Worm (Caenorhabditis elegans) whole organism, L1 larva: ENCODE measurements around the gene C25F9.4.

Experiments used
- C04F5.9 ChIP-seq: sonication (generic microtip); optimal IDR thresholded peaks from 2 replicates; lab custom pipeline; 2016; ENCODE audit warnings: missing genetic modification characterization, missing compliant biosample characterization
- C16A3.4 ChIP-seq: fragments of 150-350 bp; optimal IDR thresholded peaks from 2 replicates; lab custom pipeline; 2014; ENCODE audit warnings: missing biosample characterization, missing genetic modification characterization
- C34B4.2 ChIP-seq: sonication (generic microtip); optimal IDR thresholded peaks from 2 replicates; lab custom pipeline; 2017; ENCODE audit warnings: mild to moderate bottlenecking, missing genetic modification characterization, missing compliant biosample characterization
- F16B12.6 ChIP-seq: fragments of 150-350 bp; optimal IDR thresholded peaks from 2 replicates; lab custom pipeline; 2014; ENCODE audit warnings: missing biosample characterization, missing genetic modification characterization
- Y116A8C.19 ChIP-seq: sonication (generic microtip); optimal IDR thresholded peaks from 2 replicates; lab custom pipeline; 2016; ENCODE audit warnings: missing compliant biosample characterization, missing genetic modification characterization, borderline replicate concordance
- aha-1 ChIP-seq: fragments of 150-350 bp; optimal IDR thresholded peaks from 2 replicates; lab custom pipeline; 2014; ENCODE audit warnings: missing biosample characterization, missing genetic modification characterization
- blmp-1 ChIP-seq: fragments of 150-350 bp; optimal IDR thresholded peaks from 2 replicates; lab custom pipeline; 2014; ENCODE audit warnings: missing biosample characterization, missing genetic modification characterization
- ceh-8 ChIP-seq: fragments of 200-800 bp; sonication (Bioruptor generic); optimal IDR thresholded peaks from 2 replicates; lab custom pipeline; 2018; ENCODE audit warnings: mild to moderate bottlenecking, missing genetic modification characterization, moderate library complexity, missing compliant biosample characterization
- ceh-88 ChIP-seq: fragments of 200-800 bp; sonication (Bioruptor generic); IDR thresholded peaks from 2 replicates; pipeline ENCODE4 v1.3.6; 2022; ENCODE audit warnings: missing genetic modification characterization, missing compliant biosample characterization
- egl-27 ChIP-seq, 2 experiments: fragments of 150-350 bp in 1 of 2; sonication (generic microtip); optimal IDR thresholded peaks; 3 replicates each; lab custom pipeline; 2017 to 2018; ENCODE audit warnings: missing biosample characterization in 2 of 2, missing genetic modification characterization in 2 of 2, missing genetic modification reagents in 2 of 2
- elt-2 ChIP-seq: sonication (generic microtip); optimal IDR thresholded peaks from 2 replicates; lab custom pipeline; 2016; ENCODE audit warnings: missing genetic modification characterization, mild to moderate bottlenecking, inconsistent platforms, missing compliant biosample characterization, missing genetic modification reagents
- fkh-8 ChIP-seq: sonication (generic microtip); optimal IDR thresholded peaks from 2 replicates; lab custom pipeline; 2016; ENCODE audit warnings: mild to moderate bottlenecking, missing genetic modification characterization, missing compliant biosample characterization
- grh-1 ChIP-seq: fragments of 200-800 bp; sonication (Bioruptor generic); IDR thresholded peaks from 2 replicates; pipeline ENCODE4 v1.3.6; 2022; ENCODE audit warnings: missing genetic modification reagents, missing genetic modification characterization, missing compliant biosample characterization
- hlh-17 ChIP-seq: fragments of 200-800 bp; sonication (Bioruptor generic); optimal IDR thresholded peaks from 2 replicates; lab custom pipeline; 2018; ENCODE audit warnings: missing genetic modification characterization, mild to moderate bottlenecking, missing compliant biosample characterization, moderate library complexity, borderline replicate concordance
- hlh-4 ChIP-seq: sonication (generic microtip); optimal IDR thresholded peaks from 2 replicates; lab custom pipeline; 2016; ENCODE audit warnings: mild to moderate bottlenecking, missing genetic modification characterization, missing compliant biosample characterization
- irx-1 ChIP-seq: sonication (generic microtip); optimal IDR thresholded peaks from 2 replicates; lab custom pipeline; 2016; ENCODE audit warnings: missing genetic modification characterization, missing compliant biosample characterization
- isw-1 ChIP-seq: fragments of 200-800 bp; sonication (Bioruptor generic); IDR thresholded peaks from 2 replicates; pipeline ENCODE4 v1.3.6; 2022; ENCODE audit warnings: missing genetic modification characterization, missing compliant biosample characterization
- jun-1 ChIP-seq: fragments of 150-350 bp; optimal IDR thresholded peaks from 2 replicates; lab custom pipeline; 2014; ENCODE audit warnings: missing biosample characterization, missing genetic modification reagents, missing genetic modification characterization
- lin-13 ChIP-seq: fragments of 150-350 bp; optimal IDR thresholded peaks from 2 replicates; lab custom pipeline; 2014; ENCODE audit warnings: missing biosample characterization, missing genetic modification reagents, missing genetic modification characterization
- lin-14 ChIP-seq: fragments of 200-800 bp; sonication (Bioruptor generic); optimal IDR thresholded peaks from 2 replicates; lab custom pipeline; 2018; ENCODE audit warnings: mild to moderate bottlenecking, missing genetic modification characterization, moderate library complexity, missing compliant biosample characterization
- lin-15B ChIP-seq: fragments of 150-350 bp; sonication (generic microtip); optimal IDR thresholded peaks from 3 replicates; lab custom pipeline; 2014; ENCODE audit warnings: missing biosample characterization, missing genetic modification characterization
- lir-3 ChIP-seq: sonication (generic microtip); optimal IDR thresholded peaks from 2 replicates; lab custom pipeline; 2016; ENCODE audit warnings: mild to moderate bottlenecking, missing genetic modification characterization, moderate library complexity, missing compliant biosample characterization; ENCODE audit not compliant: poor library complexity
- lsy-2 ChIP-seq, 2 experiments: fragments of 150-350 bp; optimal IDR thresholded peaks; 2 replicates each; lab custom pipeline; 2014; ENCODE audit warnings: missing biosample characterization in 2 of 2, missing genetic modification characterization in 2 of 2
- mab-9 ChIP-seq: fragments of 200-800 bp; sonication (Bioruptor generic); IDR thresholded peaks from 2 replicates; pipeline ENCODE4 v1.3.6; 2022; ENCODE audit warnings: missing genetic modification reagents, missing genetic modification characterization, missing compliant biosample characterization
- mef-2 ChIP-seq: fragments of 150-350 bp; optimal IDR thresholded peaks from 2 replicates; lab custom pipeline; 2014; ENCODE audit warnings: missing biosample characterization, missing genetic modification characterization
- mep-1 ChIP-seq: fragments of 150-350 bp; optimal IDR thresholded peaks from 2 replicates; lab custom pipeline; 2014; ENCODE audit warnings: missing biosample characterization, missing genetic modification characterization
- nhr-12 ChIP-seq: sonication (generic microtip); optimal IDR thresholded peaks from 2 replicates; lab custom pipeline; 2017; ENCODE audit warnings: missing biosample characterization, missing genetic modification characterization
- nhr-20 ChIP-seq: sonication (generic microtip); optimal IDR thresholded peaks from 2 replicates; lab custom pipeline; 2016; ENCODE audit warnings: mild to moderate bottlenecking, missing genetic modification characterization, missing compliant biosample characterization
- nhr-237 ChIP-seq: fragments of 150-350 bp; optimal IDR thresholded peaks from 2 replicates; lab custom pipeline; 2014; ENCODE audit warnings: missing biosample characterization, missing genetic modification characterization
- nhr-47 ChIP-seq: sonication (generic microtip); optimal IDR thresholded peaks from 2 replicates; lab custom pipeline; 2016; ENCODE audit warnings: mild to moderate bottlenecking, missing genetic modification characterization, moderate library complexity, missing compliant biosample characterization
- nhr-71 ChIP-seq: sonication (generic microtip); optimal IDR thresholded peaks from 2 replicates; lab custom pipeline; 2016; ENCODE audit warnings: mild to moderate bottlenecking, missing genetic modification characterization, moderate library complexity, missing compliant biosample characterization
- nhr-76 ChIP-seq: sonication (generic microtip); optimal IDR thresholded peaks from 2 replicates; lab custom pipeline; 2017; ENCODE audit warnings: missing biosample characterization, missing genetic modification characterization
- nhr-84 ChIP-seq: sonication (generic microtip); optimal IDR thresholded peaks from 2 replicates; lab custom pipeline; 2017; ENCODE audit warnings: missing biosample characterization, missing genetic modification characterization
- nhr-85 ChIP-seq: sonication (generic microtip); peaks from one replicate; lab custom pipeline; 2016; ENCODE audit warnings: missing genetic modification characterization, inconsistent platforms, missing compliant biosample characterization
- nhr-90 ChIP-seq: sonication (generic microtip); optimal IDR thresholded peaks from 2 replicates; lab custom pipeline; 2016; ENCODE audit warnings: mild to moderate bottlenecking, missing genetic modification characterization, missing compliant biosample characterization; ENCODE audit not compliant: poor library complexity
- pag-3 ChIP-seq: sonication (generic microtip); optimal IDR thresholded peaks from 2 replicates; lab custom pipeline; 2017; ENCODE audit warnings: missing genetic modification characterization, mild to moderate bottlenecking, missing compliant biosample characterization, antibody characterized with exemption, borderline replicate concordance; ENCODE audit not compliant: insufficient read depth
- pax-3 ChIP-seq: fragments of 200-800 bp; sonication (Bioruptor generic); optimal IDR thresholded peaks from 2 replicates; lab custom pipeline; 2018; ENCODE audit warnings: mild to moderate bottlenecking, missing genetic modification characterization, moderate library complexity, missing compliant biosample characterization
- pqm-1 ChIP-seq: sonication (generic microtip); optimal IDR thresholded peaks from 3 replicates; lab custom pipeline; 2017; ENCODE audit warnings: missing biosample characterization, missing genetic modification characterization
- snu-23 ChIP-seq: sonication (generic microtip); optimal IDR thresholded peaks from 2 replicates; lab custom pipeline; 2016; ENCODE audit warnings: missing genetic modification characterization, missing compliant biosample characterization
- sup-37 ChIP-seq: fragments of 200-800 bp; sonication (Bioruptor generic); optimal IDR thresholded peaks from 2 replicates; lab custom pipeline; 2018; ENCODE audit warnings: mild to moderate bottlenecking, missing genetic modification characterization, missing compliant biosample characterization
- swsn-7 ChIP-seq: sonication (generic microtip); optimal IDR thresholded peaks from 2 replicates; lab custom pipeline; 2016; ENCODE audit warnings: missing genetic modification characterization, missing compliant biosample characterization
- tbx-2 ChIP-seq: sonication (generic microtip); optimal IDR thresholded peaks from 2 replicates; lab custom pipeline; 2016; ENCODE audit warnings: missing genetic modification characterization, missing compliant biosample characterization
- tlp-1 ChIP-seq: fragments of 150-350 bp; optimal IDR thresholded peaks from 2 replicates; lab custom pipeline; 2014; ENCODE audit warnings: missing biosample characterization, missing genetic modification characterization
- unc-30 ChIP-seq: sonication (generic microtip); optimal IDR thresholded peaks from 2 replicates; lab custom pipeline; 2017; ENCODE audit warnings: missing biosample characterization, missing genetic modification characterization
- xbp-1 ChIP-seq: sonication (generic microtip); optimal IDR thresholded peaks from 2 replicates; lab custom pipeline; 2016; ENCODE audit warnings: missing genetic modification characterization, missing compliant biosample characterization
- zag-1 ChIP-seq: fragments of 150-350 bp; optimal IDR thresholded peaks from 2 replicates; lab custom pipeline; 2014; ENCODE audit warnings: missing biosample characterization, missing genetic modification characterization
- ztf-4 ChIP-seq: fragments of 150-350 bp; optimal IDR thresholded peaks from 2 replicates; lab custom pipeline; 2014; ENCODE audit warnings: missing biosample characterization, missing genetic modification characterization

Gene C25F9.4

DNA sequence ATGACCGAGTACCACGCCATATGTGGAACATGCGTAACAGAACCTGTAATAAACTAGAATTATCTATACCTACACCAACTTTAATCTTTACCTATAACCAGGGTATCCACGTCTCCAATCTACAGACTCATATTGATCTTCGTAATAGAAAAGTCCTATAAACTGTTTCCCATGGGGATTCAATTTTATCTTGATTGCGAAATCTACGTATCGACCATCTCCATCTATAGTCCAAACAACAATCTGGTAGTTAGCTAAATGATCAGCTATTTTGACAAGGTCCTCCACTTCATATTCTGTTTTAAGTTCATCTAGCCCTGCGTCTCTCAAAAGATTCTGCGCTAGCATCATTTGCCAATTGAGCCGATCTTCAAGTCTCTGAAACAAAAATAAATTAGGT, 13.2 kb upstream of the C25F9.4 start (continued):
- TF ChIP-seq nhr-237 = no peak
- no peak for TF ChIP-seq zag-1 (tag; lab: Kevin White, UChicago)
- no peak for TF ChIP-seq C04F5.9 (tag; lab: Kevin White, UChicago)
- TF ChIP-seq C34B4.2 (tag; lab: Kevin White, UChicago) = no peak
- TF ChIP-seq isw-1 (GFP tag; lab: Robert Waterston, UW) = no peak
- no peak for TF ChIP-seq lin-15B
- no peak for TF ChIP-seq mef-2 (tag; lab: Kevin White, UChicago)
- TF ChIP-seq pqm-1 = no peak
- TF ChIP-seq pax-3 (tag; lab: Kevin White, UChicago) = no peak
- TF ChIP-seq lin-13 (GFP tag; lab: Kevin White, UChicago) = no peak
- no peak for TF ChIP-seq mep-1
- no peak for TF ChIP-seq unc-30 (tag; lab: Kevin White, UChicago)
- peak; percentile 95 for TF ChIP-seq nhr-85 (tag; lab: Kevin White, UChicago)
- TF ChIP-seq lir-3 (tag; lab: Kevin White, UChicago) = no peak
- no peak for TF ChIP-seq tbx-2 (tag; lab: Kevin White, UChicago)
- TF ChIP-seq egl-27 (tag; optimal IDR thresholded peaks at IDR 0.05; lab: Kevin White, UChicago) = no peak
- no peak for TF ChIP-seq nhr-90 (tag; lab: Kevin White, UChicago)
- TF ChIP-seq elt-2 = no peak
- TF ChIP-seq nhr-84 (tag; lab: Kevin White, UChicago) = no peak
- TF ChIP-seq hlh-4 (tag; lab: Kevin White, UChicago) = no peak
- TF ChIP-seq irx-1 (tag; lab: Kevin White, UChicago) = no peak
- no peak for TF ChIP-seq xbp-1 (tag; lab: Kevin White, UChicago)
- no peak for TF ChIP-seq C16A3.4
- no peak for TF ChIP-seq sup-37 (GFP tag; lab: Kevin White, UChicago)
- TF ChIP-seq ceh-88 = no peak
- TF ChIP-seq grh-1 (GFP tag; lab: Robert Waterston, UW) = peak; percentile 45; the same call in 1 of the 2 replicates
- no peak for TF ChIP-seq mab-9 (GFP tag; lab: Robert Waterston, UW)
- TF ChIP-seq ztf-4 (tag; lab: Kevin White, UChicago) = no peak

DNA sequence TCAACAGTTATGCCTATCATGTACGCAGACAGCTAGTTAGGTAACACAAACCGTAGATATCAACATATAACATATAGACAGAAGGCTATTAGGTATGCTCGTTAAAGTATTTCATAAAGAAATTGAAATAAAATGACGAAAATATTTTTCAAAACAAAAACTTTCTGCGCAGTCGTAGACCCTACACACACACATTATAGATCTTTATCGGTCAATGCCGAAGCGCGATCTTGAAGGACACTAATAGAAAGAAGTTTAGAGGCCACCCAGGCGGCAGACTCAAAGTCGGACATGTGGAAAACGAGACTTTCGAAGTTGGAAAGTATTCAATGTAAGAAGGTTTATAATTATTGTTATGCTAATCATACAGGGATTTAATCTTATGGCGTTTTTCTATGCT, 12.6 kb upstream of the C25F9.4 start:
- TF ChIP-seq F16B12.6 (no peak), nhr-76 (tag; lab: Kevin White, UChicago) (no peak), tlp-1 (tag; lab: Kevin White, UChicago) (no peak), snu-23 (GFP tag; lab: Kevin White, UChicago) (peak; percentile 56), blmp-1 (tag; lab: Kevin White, UChicago) (peak; percentile 57), ceh-8 (GFP tag; lab: Kevin White, UChicago) (no peak), nhr-90 (tag; lab: Kevin White, UChicago) (peak; percentile 28), lin-14 (GFP tag; lab: Kevin White, UChicago) (peak; percentile 73), lin-15B (no peak), nhr-85 (tag; lab: Kevin White, UChicago) (peak; percentile 76), xbp-1 (tag; lab: Kevin White, UChicago) (no peak), isw-1 (GFP tag; lab: Robert Waterston, UW) (no peak), C34B4.2 (tag; lab: Kevin White, UChicago) (no peak), nhr-20 (peak; percentile 74), lsy-2 (tag; optimal IDR thresholded peaks at IDR 0.05; lab: Kevin White, UChicago) (peak in 1 of 2 experiments; percentile 18), aha-1 (tag; lab: Kevin White, UChicago) (no peak), lin-13 (GFP tag; lab: Kevin White, UChicago) (no peak), sup-37 (GFP tag; lab: Kevin White, UChicago) (peak; percentile 17), nhr-12 (no peak), pag-3 (no peak), Y116A8C.19 (no peak), fkh-8 (tag; lab: Kevin White, UChicago) (no peak), nhr-47 (tag; lab: Kevin White, UChicago) (peak; percentile 17), hlh-4 (tag; lab: Kevin White, UChicago) (no peak), swsn-7 (tag; lab: Kevin White, UChicago) (no peak), jun-1 (tag; lab: Kevin White, UChicago) (no peak), mep-1 (no peak), hlh-17 (GFP tag; lab: Kevin White, UChicago) (no peak), mab-9 (GFP tag; lab: Robert Waterston, UW) (no peak), nhr-71 (tag; lab: Kevin White, UChicago) (peak; percentile 54)
